Worm (Caenorhabditis elegans) whole organism, L3 larva: ENCODE results near the gene fbxb-107.

ENCODE experiments used
- fkh-10 ChIP-seq: sonication (generic microtip); optimal IDR thresholded peaks from 2 replicates; lab custom pipeline; 2017; ENCODE audit warnings: missing biosample characterization, missing genetic modification reagents, missing genetic modification characterization
- nfya-1 ChIP-seq: sonication (generic microtip); optimal IDR thresholded peaks from 2 replicates; lab custom pipeline; 2017; ENCODE audit warnings: missing genetic modification characterization, mild to moderate bottlenecking, missing compliant biosample characterization, antibody characterized with exemption, moderate library complexity; ENCODE audit not compliant: insufficient read depth
- nhr-28 ChIP-seq: fragments of 150-350 bp; optimal IDR thresholded peaks from 2 replicates; lab custom pipeline; 2014; ENCODE audit warnings: missing biosample characterization, missing genetic modification characterization

DNA sequence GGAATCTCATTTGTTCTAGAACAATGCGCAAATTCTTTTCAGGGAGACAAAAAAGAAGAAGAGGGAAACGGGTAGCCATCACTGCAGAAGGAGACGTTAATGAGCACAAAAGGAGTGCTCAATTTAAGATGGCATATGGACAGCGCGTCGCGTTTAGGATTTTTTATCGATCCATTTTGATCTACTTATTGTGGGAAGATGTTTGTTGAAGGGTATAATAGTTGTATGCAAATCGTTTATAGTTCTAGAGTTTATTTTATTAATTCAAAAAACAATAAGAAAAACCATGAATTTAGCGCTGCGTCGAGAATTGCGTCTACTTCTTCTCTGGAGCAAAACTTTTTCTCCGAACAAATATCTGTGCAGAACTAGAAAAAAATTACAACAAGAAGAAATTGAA lies 15.0 kb downstream of the fbxb-107 start, which contains the start of gene sdz-9:
- TF ChIP-seq fkh-10 (no peak), nfya-1 (tag; lab: Kevin White, UChicago) (no peak), nhr-28 (tag; lab: Kevin White, UChicago) (no peak)
